Fruit fly (Drosophila melanogaster) whole organism, embryonic: Measurements from ENCODE around the gene CG43062.

Experiments
- Aef1 ChIP-seq: fragments of 200-800 bp; sonication (Bioruptor generic); IDR thresholded peaks from 3 replicates; pipeline ENCODE4 v1.3.6; 2022; ENCODE audit warnings: missing biosample characterization, missing genetic modification characterization
- Awh ChIP-seq: fragments of 200-800 bp; sonication (Bioruptor generic); IDR thresholded peaks from 2 replicates; pipeline ENCODE4, ENCODE4 v1.3.6; 2022; ENCODE audit warnings: missing biosample characterization, missing genetic modification characterization
- CG1024 ChIP-seq: fragments of 200-800 bp; sonication (Bioruptor generic); IDR thresholded peaks from 2 replicates; pipeline ENCODE4 v1.3.6; 2022; ENCODE audit warnings: missing biosample characterization, missing genetic modification characterization
- CG11696 ChIP-seq: fragments of 200-800 bp; sonication (Bioruptor generic); IDR thresholded peaks from 2 replicates; pipeline ENCODE4 v1.3.6; 2022; ENCODE audit warnings: missing biosample characterization, missing genetic modification characterization
- CG13775 ChIP-seq: fragments of 200-800 bp; sonication (Bioruptor generic); optimal IDR thresholded peaks from 3 replicates; lab custom pipeline; 2017; ENCODE audit warnings: missing biosample characterization, mild to moderate bottlenecking, missing genetic modification characterization
- CG14014 ChIP-seq: fragments of 200-800 bp; sonication (Bioruptor generic); IDR thresholded peaks from 2 replicates; pipeline ENCODE4 v1.3.6; 2022; ENCODE audit warnings: missing biosample characterization, missing genetic modification characterization
- CG16813 ChIP-seq: fragments of 200-800 bp; sonication (Bioruptor generic); IDR thresholded peaks from 3 replicates; pipeline ENCODE4 v1.3.6; 2022; ENCODE audit warnings: missing biosample characterization, missing genetic modification characterization; ENCODE audit not compliant: partially characterized antibody
- CG2889 ChIP-seq: fragments of 200-800 bp; sonication (Bioruptor generic); IDR thresholded peaks from 3 replicates; pipeline ENCODE4 v1.3.6; 2022; ENCODE audit warnings: missing biosample characterization, missing genetic modification characterization
- CG30020 ChIP-seq: fragments of 200-800 bp; optimal IDR thresholded peaks from 2 replicates; lab custom pipeline; 2019; ENCODE audit warnings: missing biosample characterization, mild to moderate bottlenecking, missing genetic modification characterization, moderate library complexity
- CG32767 ChIP-seq: fragments of 200-800 bp; sonication (Bioruptor generic); IDR thresholded peaks from 2 replicates; pipeline ENCODE4 v1.3.6; 2022; ENCODE audit warnings: missing biosample characterization, missing genetic modification characterization
- CG4617 ChIP-seq: fragments of 200-800 bp; sonication (Bioruptor generic); optimal IDR thresholded peaks from 3 replicates; lab custom pipeline; 2016; ENCODE audit warnings: missing biosample characterization, missing genetic modification characterization, borderline replicate concordance
- CG4820 ChIP-seq: fragments of 200-800 bp; sonication (Bioruptor generic); optimal IDR thresholded peaks from 3 replicates; lab custom pipeline; 2016; ENCODE audit warnings: missing biosample characterization, missing genetic modification characterization
- CG5953 ChIP-seq: fragments of 200-800 bp; sonication (Bioruptor generic); IDR thresholded peaks from 2 replicates; pipeline ENCODE4 v1.3.6; 2022; ENCODE audit warnings: missing biosample characterization, missing genetic modification characterization
- CG6254 ChIP-seq: fragments of 200-800 bp; sonication (Bioruptor generic); optimal IDR thresholded peaks from 3 replicates; lab custom pipeline; 2017; ENCODE audit warnings: mild to moderate bottlenecking, missing biosample characterization, missing genetic modification reagents, missing genetic modification characterization
- CG7357 ChIP-seq: fragments of 200-800 bp; sonication (Bioruptor generic); IDR thresholded peaks from 3 replicates; pipeline ENCODE4 v1.3.6; 2022; ENCODE audit warnings: missing biosample characterization, missing genetic modification characterization
- CG7928 ChIP-seq: fragments of 200-800 bp; sonication (Bioruptor generic); optimal IDR thresholded peaks from 2 replicates; lab custom pipeline; 2017; ENCODE audit warnings: missing biosample characterization, mild to moderate bottlenecking, missing genetic modification characterization
- CG8089 ChIP-seq: fragments of 200-800 bp; sonication (Bioruptor generic); optimal IDR thresholded peaks from 3 replicates; lab custom pipeline; 2016; ENCODE audit warnings: missing biosample characterization, missing genetic modification characterization
- CG8944 ChIP-seq: fragments of 200-800 bp; sonication (Bioruptor generic); optimal IDR thresholded peaks from 3 replicates; lab custom pipeline; 2016; ENCODE audit warnings: missing biosample characterization, missing genetic modification characterization
- Dad ChIP-seq: fragments of 200-800 bp; sonication (Bioruptor generic); optimal IDR thresholded peaks from 3 replicates; lab custom pipeline; 2016; ENCODE audit warnings: missing biosample characterization, missing genetic modification characterization
- Ets97D ChIP-seq: fragments of 200-800 bp; sonication (Bioruptor generic); optimal IDR thresholded peaks from 3 replicates; lab custom pipeline; 2016; ENCODE audit warnings: missing biosample characterization, missing genetic modification characterization
- Gsc ChIP-seq: fragments of 200-800 bp; sonication (Bioruptor generic); IDR thresholded peaks from 2 replicates; pipeline ENCODE4 v1.3.6; 2022; ENCODE audit warnings: missing biosample characterization, missing genetic modification characterization
- HLH4C ChIP-seq: fragments of 200-800 bp; sonication (Bioruptor generic); IDR thresholded peaks from 3 replicates; pipeline ENCODE4 v1.3.6; 2022; ENCODE audit warnings: missing biosample characterization, missing genetic modification characterization; ENCODE audit not compliant: partially characterized antibody
- Mad ChIP-seq: fragments of 200-800 bp; sonication (Bioruptor generic); optimal IDR thresholded peaks from 2 replicates; lab custom pipeline; 2016; ENCODE audit warnings: missing biosample characterization, missing genetic modification characterization
- Meics ChIP-seq: fragments of 200-800 bp; sonication (Bioruptor generic); optimal IDR thresholded peaks from 2 replicates; lab custom pipeline; 2017; ENCODE audit warnings: missing biosample characterization, mild to moderate bottlenecking, missing genetic modification characterization
- Scr ChIP-seq: fragments of 200-800 bp; sonication (Bioruptor generic); IDR thresholded peaks from 2 replicates; pipeline ENCODE4 v1.3.6; 2022; ENCODE audit warnings: missing biosample characterization, missing genetic modification characterization; ENCODE audit not compliant: partially characterized antibody
- Sox102F ChIP-seq: fragments of 200-800 bp; sonication (Bioruptor generic); optimal IDR thresholded peaks from 2 replicates; lab custom pipeline; 2018; ENCODE audit warnings: missing biosample characterization, mild to moderate bottlenecking, missing genetic modification characterization, moderate library complexity
- Sry-β ChIP-seq: fragments of 200-800 bp; sonication (Bioruptor generic); optimal IDR thresholded peaks from 2 replicates; lab custom pipeline; 2018; ENCODE audit warnings: missing biosample characterization, mild to moderate bottlenecking, missing genetic modification characterization, moderate library complexity
- Usf ChIP-seq: fragments of 200-800 bp; sonication (Bioruptor generic); optimal IDR thresholded peaks from 2 replicates; lab custom pipeline; 2017; ENCODE audit warnings: missing genotype, missing biosample characterization, missing genetic modification characterization
- ato ChIP-seq: fragments of 200-800 bp; sonication (Bioruptor generic); IDR thresholded peaks from 2 replicates; pipeline ENCODE4 v1.3.6; 2022; ENCODE audit warnings: missing biosample characterization, missing genetic modification characterization; ENCODE audit not compliant: partially characterized antibody
- bigmax ChIP-seq: fragments of 200-800 bp; sonication (Bioruptor generic); optimal IDR thresholded peaks from 2 replicates; lab custom pipeline; 2018; ENCODE audit warnings: missing biosample characterization, mild to moderate bottlenecking, missing genetic modification characterization
- dm ChIP-seq: fragments of 200-800 bp; sonication (Bioruptor generic); optimal IDR thresholded peaks from 3 replicates; lab custom pipeline; 2016; ENCODE audit warnings: missing biosample characterization, missing genetic modification characterization
- ftz-f1 ChIP-seq: fragments of 200-800 bp; sonication (Bioruptor generic); optimal IDR thresholded peaks from 2 replicates; lab custom pipeline; 2016; ENCODE audit warnings: missing biosample characterization, missing genetic modification characterization
- gce ChIP-seq: fragments of 200-800 bp; sonication (Bioruptor generic); IDR thresholded peaks from 3 replicates; pipeline ENCODE4 v1.3.6; 2022; ENCODE audit warnings: missing biosample characterization, missing genetic modification characterization
- hb ChIP-seq: fragments of 200-800 bp; sonication (Bioruptor generic); IDR thresholded peaks from 3 replicates; pipeline ENCODE4 v1.3.6; 2022; ENCODE audit warnings: missing biosample characterization, missing genetic modification characterization; ENCODE audit not compliant: partially characterized antibody
- klu ChIP-seq: fragments of 200-800 bp; sonication (Bioruptor generic); IDR thresholded peaks from 2 replicates; pipeline ENCODE4 v1.3.6; 2022; ENCODE audit warnings: missing biosample characterization, missing genetic modification characterization
- knrl ChIP-seq: fragments of 200-800 bp; sonication (Bioruptor generic); IDR thresholded peaks from 3 replicates; pipeline ENCODE4 v1.3.6; 2022; ENCODE audit warnings: missing biosample characterization, missing genetic modification characterization; ENCODE audit not compliant: partially characterized antibody
- lmd ChIP-seq: fragments of 200-800 bp; sonication (Bioruptor generic); IDR thresholded peaks from 2 replicates; pipeline ENCODE4 v1.3.6; 2022; ENCODE audit warnings: missing biosample characterization, missing genetic modification characterization
- lola ChIP-seq, 3 experiments: fragments of >200 bp in 2 of 3; fragments of 200-800 bp in 1 of 3; sonication (Bioruptor generic) in 1 of 3; optimal IDR thresholded peaks; 2 replicates each; lab custom pipeline; 2017 to 2019; ENCODE audit warnings: missing biosample characterization in 3 of 3, missing genetic modification characterization in 3 of 3, mild to moderate bottlenecking in 1 of 3, moderate library complexity in 1 of 3
- mam ChIP-seq: fragments of 200-800 bp; sonication (Bioruptor generic); optimal IDR thresholded peaks from 3 replicates; lab custom pipeline; 2016; ENCODE audit warnings: missing biosample characterization, missing genetic modification characterization
- nau ChIP-seq: fragments of 200-800 bp; sonication (Bioruptor generic); optimal IDR thresholded peaks from 3 replicates; lab custom pipeline; 2017; ENCODE audit warnings: missing biosample characterization, mild to moderate bottlenecking, missing genetic modification characterization, missing genetic modification reagents
- oc ChIP-seq: fragments of 200-800 bp; sonication (Bioruptor generic); optimal IDR thresholded peaks from 2 replicates; lab custom pipeline; 2018; ENCODE audit warnings: missing biosample characterization, mild to moderate bottlenecking, missing genetic modification characterization, moderate library complexity
- peb ChIP-seq: fragments of 200-800 bp; sonication (Bioruptor generic); IDR thresholded peaks from 2 replicates; pipeline ENCODE4 v1.3.6; 2022; ENCODE audit warnings: missing biosample characterization, missing genetic modification characterization
- prd ChIP-seq, 3 experiments: fragments of >200 bp in 2 of 3; fragments of 200-800 bp in 1 of 3; sonication (Bioruptor generic) in 1 of 3; optimal IDR thresholded peaks in 2 of 3; IDR thresholded peaks in 1 of 3; 2 replicates in 2 of 3; 3 replicates in 1 of 3; pipeline versions ENCODE4 v1.3.6 to Lab custom; 2017 to 2022; ENCODE audit warnings: missing biosample characterization in 1 of 3, missing genetic modification characterization in 1 of 3
- sens ChIP-seq: fragments of 200-800 bp; sonication (Bioruptor generic); peaks from one replicate; lab custom pipeline; 2016; ENCODE audit warnings: missing biosample characterization, missing genetic modification characterization
- slbo ChIP-seq: fragments of 200-800 bp; sonication (Bioruptor generic); IDR thresholded peaks from 2 replicates; pipeline ENCODE4 v1.3.6; 2022; ENCODE audit warnings: missing biosample characterization, missing genetic modification characterization
- tll ChIP-seq, 2 experiments: fragments of 200-800 bp in 1 of 2; fragments of >200 bp in 1 of 2; sonication (Bioruptor generic) in 1 of 2; optimal IDR thresholded peaks; 2 replicates each; lab custom pipeline; 2017 to 2019; ENCODE audit warnings: missing biosample characterization in 2 of 2, missing genetic modification characterization in 2 of 2, mild to moderate bottlenecking in 1 of 2, moderate library complexity in 1 of 2
- trh ChIP-seq: fragments of 200-800 bp; sonication (Bioruptor generic); optimal IDR thresholded peaks from 2 replicates; lab custom pipeline; 2016; ENCODE audit warnings: missing biosample characterization, missing genetic modification characterization
- tx ChIP-seq: fragments of 200-800 bp; sonication (Bioruptor generic); optimal IDR thresholded peaks from 2 replicates; lab custom pipeline; 2016; ENCODE audit warnings: missing biosample characterization, missing genetic modification characterization

Gene CG43062

DNA sequence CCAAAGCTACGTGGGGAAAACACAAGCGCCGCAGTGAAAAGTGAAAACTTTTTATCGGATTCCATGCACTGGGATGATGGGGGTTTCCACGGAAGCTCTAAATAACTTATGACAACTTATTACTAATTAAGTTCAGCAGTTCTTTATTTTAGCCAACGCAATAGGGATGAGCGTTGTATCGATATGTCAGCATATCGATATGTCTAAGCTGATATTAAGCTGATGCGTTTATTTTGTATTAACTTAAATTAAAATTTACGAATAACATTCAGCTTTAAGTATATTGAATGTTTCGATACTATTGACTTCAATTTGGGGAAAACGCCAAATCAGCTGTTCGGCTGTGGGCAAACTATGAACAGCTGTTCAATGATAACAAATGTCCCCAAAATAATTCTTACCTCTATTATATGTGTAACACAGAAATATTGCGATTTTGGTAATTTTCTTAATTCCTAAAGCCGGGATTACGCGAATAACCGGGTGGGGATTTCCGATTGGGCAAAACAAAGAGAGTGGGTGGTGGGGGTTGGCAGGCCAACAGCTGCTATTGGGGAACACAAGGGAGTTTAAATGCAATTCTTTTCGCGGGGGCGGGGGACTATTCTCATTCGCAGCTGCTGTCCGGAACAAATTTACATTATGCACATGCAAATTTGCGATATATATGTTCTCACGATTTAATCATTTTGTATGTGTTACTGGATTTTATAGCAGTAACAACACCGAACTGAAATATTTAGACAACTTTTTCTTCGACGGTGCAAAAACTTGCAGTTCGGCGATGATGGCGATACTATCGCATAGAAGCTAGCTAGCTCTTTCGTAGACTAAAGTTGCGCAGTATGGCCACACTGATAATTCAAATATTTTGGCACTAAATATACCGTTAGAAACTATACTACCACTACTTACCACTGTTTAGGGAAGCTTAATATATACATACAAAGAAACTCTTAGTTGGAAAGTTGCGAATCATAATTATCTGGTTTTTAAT is 538 bp upstream of the CG43062 start, which contains the start of gene CG6923 (continued):
- peak; percentile 59 for TF ChIP-seq Ets97D (GFP tag; lab: Kevin White, UChicago)
- peak; percentile 20 for TF ChIP-seq mam (GFP tag; lab: Kevin White, UChicago)
- TF ChIP-seq CG16813 (GFP tag; lab: Robert Waterston, UW) = peak; percentile 86
- no peak for TF ChIP-seq Meics
- TF ChIP-seq tll (GFP tag; optimal IDR thresholded peaks at IDR 0.05; lab: Kevin White, UChicago) = no peak
- TF ChIP-seq CG30020 (tag; lab: Kevin White, UChicago) = no peak
- no peak for TF ChIP-seq Dad (GFP tag; lab: Kevin White, UChicago)
- TF ChIP-seq CG7357 (GFP tag; lab: Robert Waterston, UW) = no peak
- no peak for TF ChIP-seq bigmax (GFP tag; lab: Kevin White, UChicago)
- peak; percentile 66 for TF ChIP-seq sens (GFP tag; lab: Kevin White, UChicago)
- no peak for TF ChIP-seq trh
- TF ChIP-seq Sry-β (GFP tag; lab: Kevin White, UChicago) = peak; percentile 31
- TF ChIP-seq CG7928 (GFP tag; lab: Kevin White, UChicago) = no peak
- no peak for TF ChIP-seq CG2889 (GFP tag; lab: Robert Waterston, UW)
- TF ChIP-seq ato (GFP tag; lab: Robert Waterston, UW) = peak; percentile 62
- peak; percentile 25; the same call in 1 of the 2 replicates for TF ChIP-seq slbo (GFP tag; lab: Robert Waterston, UW)
- no peak for TF ChIP-seq Aef1 (GFP tag; lab: Robert Waterston, UW)
- no peak for TF ChIP-seq CG8944 (GFP tag; lab: Kevin White, UChicago)
- TF ChIP-seq CG14014 = no peak
- TF ChIP-seq Sox102F (GFP tag; lab: Kevin White, UChicago) = no peak
- no peak for TF ChIP-seq klu (GFP tag; lab: Robert Waterston, UW)
- no peak for TF ChIP-seq peb (GFP tag; lab: Robert Waterston, UW)
- no peak for TF ChIP-seq tx (GFP tag; lab: Kevin White, UChicago)
- no peak for TF ChIP-seq lola (GFP tag; optimal IDR thresholded peaks at IDR 0.05; lab: Kevin White, UChicago)
- TF ChIP-seq Awh (GFP tag; lab: Robert Waterston, UW) = no peak
- TF ChIP-seq CG13775 = peak; percentile 31
- TF ChIP-seq HLH4C (GFP tag; lab: Robert Waterston, UW) = peak; percentile 85
- no peak for TF ChIP-seq Usf (GFP tag; lab: Kevin White, UChicago)
- TF ChIP-seq prd (optimal IDR thresholded peaks at IDR 0.05; lab: Kevin White, UChicago) = no peak
- no peak for TF ChIP-seq prd (GFP tag; IDR thresholded peaks at IDR 0.05; lab: Robert Waterston, UW)
- no peak for TF ChIP-seq ftz-f1 (GFP tag; lab: Kevin White, UChicago)
- peak; percentile 90 for TF ChIP-seq knrl (GFP tag; lab: Robert Waterston, UW)
- no peak for TF ChIP-seq dm (GFP tag; lab: Kevin White, UChicago)
- TF ChIP-seq Mad (GFP tag; lab: Kevin White, UChicago) = no peak
- TF ChIP-seq hb (GFP tag; lab: Robert Waterston, UW) = peak; percentile 87
- TF ChIP-seq Scr (GFP tag; lab: Robert Waterston, UW) = peak; percentile 87
- TF ChIP-seq gce (GFP tag; lab: Robert Waterston, UW) = no peak
- TF ChIP-seq CG4820 (GFP tag; lab: Kevin White, UChicago) = no peak
- TF ChIP-seq CG1024 (GFP tag; lab: Robert Waterston, UW) = no peak
- no peak for TF ChIP-seq lmd (GFP tag; lab: Robert Waterston, UW)
- no peak for TF ChIP-seq CG5953 (GFP tag; lab: Robert Waterston, UW)
- no peak for TF ChIP-seq oc (tag; lab: Kevin White, UChicago)
- TF ChIP-seq Gsc = no peak
- no peak for TF ChIP-seq CG8089 (GFP tag; lab: Kevin White, UChicago)
- TF ChIP-seq CG6254 (GFP tag; lab: Kevin White, UChicago) = no peak
- no peak for TF ChIP-seq nau (GFP tag; lab: Kevin White, UChicago)
- no peak for TF ChIP-seq CG32767
- no peak for TF ChIP-seq CG11696 (GFP tag; lab: Robert Waterston, UW)
- peak; percentile 51 for TF ChIP-seq CG4617 (GFP tag; lab: Kevin White, UChicago)
